Fruit fly (Drosophila melanogaster) whole organism, embryonic: ENCODE measurements around the gene CG31219.
A peak's percentile ranks its signal among the peaks of the same experiment; 100 is the strongest.

ENCODE experiments used
- Atf6 ChIP-seq: fragments of 200-800 bp; sonication (Bioruptor generic); IDR thresholded peaks from 2 replicates; pipeline ENCODE4 v1.3.6; 2022; ENCODE audit warnings: missing biosample characterization, missing genetic modification characterization
- BEAF-32 ChIP-seq: fragments of 200-800 bp; sonication (Bioruptor generic); optimal IDR thresholded peaks from 3 replicates; lab custom pipeline; 2017; ENCODE audit warnings: missing biosample characterization, missing genetic modification characterization, mild to moderate bottlenecking, moderate library complexity, missing genetic modification reagents
- CG10267 ChIP-seq: fragments of 200-800 bp; sonication (Bioruptor generic); optimal IDR thresholded peaks from 2 replicates; lab custom pipeline; 2018; ENCODE audit warnings: missing biosample characterization, mild to moderate bottlenecking, missing genetic modification characterization, moderate library complexity
- CG10959 ChIP-seq: fragments of 200-800 bp; sonication (Bioruptor generic); IDR thresholded peaks from 2 replicates; pipeline ENCODE4 v1.3.6; 2022; ENCODE audit warnings: missing biosample characterization, missing genetic modification characterization
- CG11696 ChIP-seq: fragments of 200-800 bp; sonication (Bioruptor generic); IDR thresholded peaks from 2 replicates; pipeline ENCODE4 v1.3.6; 2022; ENCODE audit warnings: missing biosample characterization, missing genetic modification characterization
- CG12071 ChIP-seq: fragments of 200-800 bp; sonication (Bioruptor generic); optimal IDR thresholded peaks from 3 replicates; lab custom pipeline; 2018; ENCODE audit warnings: missing biosample characterization, mild to moderate bottlenecking, missing genetic modification characterization
- CG13894 ChIP-seq: fragments of 200-800 bp; sonication (Bioruptor generic); optimal IDR thresholded peaks from 3 replicates; lab custom pipeline; 2018; ENCODE audit warnings: missing biosample characterization, mild to moderate bottlenecking, missing genetic modification characterization, moderate library complexity
- CG17568 ChIP-seq: fragments of 200-800 bp; sonication (Bioruptor generic); optimal IDR thresholded peaks from 2 replicates; lab custom pipeline; 2018; ENCODE audit warnings: missing biosample characterization, mild to moderate bottlenecking, missing genetic modification characterization, moderate library complexity
- CG18011 ChIP-seq: fragments of 200-800 bp; sonication (Bioruptor generic); optimal IDR thresholded peaks from 2 replicates; lab custom pipeline; 2017; ENCODE audit warnings: missing biosample characterization, missing genetic modification characterization, mild to moderate bottlenecking, moderate library complexity, missing genotype
- CG18476 ChIP-seq: fragments of 200-800 bp; sonication (Bioruptor generic); optimal IDR thresholded peaks from 2 replicates; lab custom pipeline; 2016; ENCODE audit warnings: missing biosample characterization, mild to moderate bottlenecking, missing genetic modification characterization
- CG2116 ChIP-seq: fragments of 200-800 bp; sonication (Bioruptor generic); optimal IDR thresholded peaks from 3 replicates; lab custom pipeline; 2018; ENCODE audit warnings: missing biosample characterization, mild to moderate bottlenecking, missing genetic modification characterization
- CG2875 ChIP-seq: fragments of 200-800 bp; sonication (Bioruptor generic); optimal IDR thresholded peaks from 2 replicates; lab custom pipeline; 2017; ENCODE audit warnings: missing biosample characterization, mild to moderate bottlenecking, missing genetic modification characterization, missing genetic modification reagents
- CG32532 ChIP-seq: fragments of 200-800 bp; sonication (Bioruptor generic); IDR thresholded peaks from 2 replicates; pipeline ENCODE4 v1.3.6; 2022; ENCODE audit warnings: missing biosample characterization, missing genetic modification characterization
- CG3838 ChIP-seq: fragments of 200-800 bp; sonication (Bioruptor generic); optimal IDR thresholded peaks from 3 replicates; lab custom pipeline; 2016; ENCODE audit warnings: missing biosample characterization, missing genetic modification characterization
- CG3847 ChIP-seq: fragments of 200-800 bp; sonication (Bioruptor generic); IDR thresholded peaks from 2 replicates; pipeline ENCODE4 v1.3.6; 2022; ENCODE audit warnings: missing biosample characterization, missing genetic modification characterization
- CG4328 ChIP-seq: fragments of 200-800 bp; sonication (Bioruptor generic); optimal IDR thresholded peaks from 3 replicates; lab custom pipeline; 2017; ENCODE audit warnings: missing biosample characterization, missing genetic modification reagents, missing genetic modification characterization
- CG43689 ChIP-seq: fragments of 200-800 bp; sonication (Bioruptor generic); IDR thresholded peaks from 2 replicates; pipeline ENCODE4 v1.3.6; 2022; ENCODE audit warnings: missing biosample characterization, missing genetic modification characterization
- CG4707 ChIP-seq: fragments of 200-800 bp; sonication (Bioruptor generic); optimal IDR thresholded peaks from 2 replicates; lab custom pipeline; 2018; ENCODE audit warnings: missing biosample characterization, mild to moderate bottlenecking, missing genetic modification characterization, moderate library complexity
- CG5245 ChIP-seq: fragments of 200-800 bp; sonication (Bioruptor generic); optimal IDR thresholded peaks from 3 replicates; lab custom pipeline; 2016; ENCODE audit warnings: missing biosample characterization, missing genetic modification characterization
- CG7357 ChIP-seq: fragments of 200-800 bp; sonication (Bioruptor generic); IDR thresholded peaks from 3 replicates; pipeline ENCODE4 v1.3.6; 2022; ENCODE audit warnings: missing biosample characterization, missing genetic modification characterization
- CG7372 ChIP-seq: fragments of 200-800 bp; sonication (Bioruptor generic); IDR thresholded peaks from 2 replicates; pipeline ENCODE4 v1.3.6; 2022; ENCODE audit warnings: missing biosample characterization, missing genetic modification characterization
- CG7786 ChIP-seq: fragments of 200-800 bp; sonication (Bioruptor generic); optimal IDR thresholded peaks from 2 replicates; lab custom pipeline; 2016; ENCODE audit warnings: missing biosample characterization, missing genetic modification characterization
- Camta ChIP-seq: fragments of 200-800 bp; sonication (Bioruptor generic); optimal IDR thresholded peaks from 2 replicates; lab custom pipeline; 2016; ENCODE audit warnings: missing biosample characterization, missing genetic modification characterization
- Deaf1 ChIP-seq: fragments of 200-800 bp; optimal IDR thresholded peaks from 3 replicates; lab custom pipeline; 2019; ENCODE audit warnings: missing biosample characterization, mild to moderate bottlenecking, missing genetic modification characterization, moderate library complexity
- Fer2 ChIP-seq: fragments of 200-800 bp; sonication (Bioruptor generic); optimal IDR thresholded peaks from 2 replicates; lab custom pipeline; 2018; ENCODE audit warnings: missing biosample characterization, mild to moderate bottlenecking, missing genetic modification characterization, moderate library complexity
- MBD-R2 ChIP-seq: fragments of 200-800 bp; sonication (Bioruptor generic); IDR thresholded peaks from 2 replicates; pipeline ENCODE4 v1.3.6; 2022; ENCODE audit warnings: missing biosample characterization, missing genetic modification characterization
- Mes4 ChIP-seq: fragments of 200-800 bp; sonication (Bioruptor generic); optimal IDR thresholded peaks from 2 replicates; lab custom pipeline; 2016; ENCODE audit warnings: missing biosample characterization, missing genetic modification characterization
- Ptx1 ChIP-seq: fragments of 200-800 bp; sonication (Bioruptor generic); IDR thresholded peaks from 2 replicates; pipeline ENCODE4 v1.3.6; 2022; ENCODE audit warnings: missing biosample characterization, missing genetic modification characterization
- Xbp1 ChIP-seq: fragments of 200-800 bp; sonication (Bioruptor generic); optimal IDR thresholded peaks from 3 replicates; lab custom pipeline; 2016; ENCODE audit warnings: missing biosample characterization, mild to moderate bottlenecking, missing genetic modification characterization
- bab2 ChIP-seq: fragments of 200-800 bp; sonication (Bioruptor generic); optimal IDR thresholded peaks from 2 replicates; lab custom pipeline; 2016; ENCODE audit warnings: missing biosample characterization, missing genetic modification characterization
- chinmo ChIP-seq: fragments of 200-800 bp; sonication (Bioruptor generic); IDR thresholded peaks from 4 replicates; pipeline ENCODE4 v1.3.6; 2022; ENCODE audit warnings: missing biosample characterization, missing genetic modification characterization; ENCODE audit not compliant: partially characterized antibody
- croc ChIP-seq: fragments of 200-800 bp; sonication (Bioruptor generic); conservative IDR thresholded peaks from 3 replicates; pipeline ENCODE4 v1.3.6; 2022; ENCODE audit warnings: missing biosample characterization, missing genetic modification characterization
- dmrt99B ChIP-seq: fragments of 200-800 bp; sonication (Bioruptor generic); optimal IDR thresholded peaks from 2 replicates; lab custom pipeline; 2018; ENCODE audit warnings: missing biosample characterization, mild to moderate bottlenecking, missing genetic modification characterization, moderate library complexity
- grn ChIP-seq: fragments of 200-800 bp; sonication (Bioruptor generic); optimal IDR thresholded peaks from 3 replicates; lab custom pipeline; 2017; ENCODE audit warnings: missing biosample characterization, missing genetic modification characterization
- inv ChIP-seq: fragments of 200-800 bp; sonication (Bioruptor generic); IDR thresholded peaks from 2 replicates; pipeline ENCODE4 v1.3.6; 2022; ENCODE audit warnings: missing biosample characterization, missing genetic modification characterization; ENCODE audit not compliant: partially characterized antibody
- klu ChIP-seq: fragments of 200-800 bp; sonication (Bioruptor generic); IDR thresholded peaks from 2 replicates; pipeline ENCODE4 v1.3.6; 2022; ENCODE audit warnings: missing biosample characterization, missing genetic modification characterization
- lilli ChIP-seq: fragments of 200-800 bp; sonication (Bioruptor generic); optimal IDR thresholded peaks from 3 replicates; lab custom pipeline; 2016; ENCODE audit warnings: missing biosample characterization, missing genetic modification characterization
- lmd ChIP-seq: fragments of 200-800 bp; sonication (Bioruptor generic); IDR thresholded peaks from 2 replicates; pipeline ENCODE4 v1.3.6; 2022; ENCODE audit warnings: missing biosample characterization, missing genetic modification characterization
- pita ChIP-seq: fragments of 200-800 bp; sonication (Bioruptor generic); optimal IDR thresholded peaks from 2 replicates; lab custom pipeline; 2017; ENCODE audit warnings: missing biosample characterization, mild to moderate bottlenecking, missing genetic modification characterization
- prd ChIP-seq, 3 experiments: fragments of >200 bp in 2 of 3; fragments of 200-800 bp in 1 of 3; sonication (Bioruptor generic) in 1 of 3; optimal IDR thresholded peaks in 2 of 3; IDR thresholded peaks in 1 of 3; 2 replicates in 2 of 3; 3 replicates in 1 of 3; pipeline versions ENCODE4 v1.3.6 to Lab custom; 2017 to 2022; ENCODE audit warnings: missing biosample characterization in 1 of 3, missing genetic modification characterization in 1 of 3
- sc ChIP-seq, 3 experiments: fragments of >200 bp in 2 of 3; fragments of 200-800 bp in 1 of 3; sonication (Bioruptor generic) in 1 of 3; optimal IDR thresholded peaks; 2 replicates in 2 of 3; 3 replicates in 1 of 3; lab custom pipeline; 2017; ENCODE audit warnings: mild to moderate bottlenecking in 1 of 3, missing biosample characterization in 1 of 3, missing genetic modification characterization in 1 of 3, missing genetic modification reagents in 1 of 3
- sna ChIP-seq: fragments of 200-800 bp; sonication (Bioruptor generic); IDR thresholded peaks from 2 replicates; pipeline ENCODE4 v1.3.6; 2022; ENCODE audit warnings: missing biosample characterization, missing genetic modification characterization; ENCODE audit not compliant: partially characterized antibody
- sqz ChIP-seq: fragments of 200-800 bp; sonication (Bioruptor generic); optimal IDR thresholded peaks from 3 replicates; lab custom pipeline; 2018; ENCODE audit warnings: missing biosample characterization, mild to moderate bottlenecking, missing genetic modification characterization
- twi ChIP-seq: fragments of 200-800 bp; optimal IDR thresholded peaks from 2 replicates; lab custom pipeline; 2019; ENCODE audit warnings: missing biosample characterization, mild to moderate bottlenecking, missing genetic modification characterization, moderate library complexity
- wdn ChIP-seq: fragments of 200-800 bp; sonication (Bioruptor generic); IDR thresholded peaks from 2 replicates; pipeline ENCODE4 v1.3.6; 2022; ENCODE audit warnings: missing biosample characterization, missing genetic modification characterization

CG31219 gene

dm6 chr3R:19642893-19643270 lies 7.9 kb upstream of the CG31219 start (continued):
- peak; percentile 82 for TF ChIP-seq sna (GFP tag; lab: Robert Waterston, UW)
- TF ChIP-seq chinmo (GFP tag; lab: Robert Waterston, UW): peak; percentile 80; the same call in 3 of the 4 replicates
- peak; percentile 1 for TF ChIP-seq CG7786 (GFP tag; lab: Kevin White, UChicago)
- no peak for TF ChIP-seq pita
- TF ChIP-seq CG3847 (GFP tag; lab: Robert Waterston, UW): 0 out of 2 replicates have a peak, but pooled peaks have one; percentile 12
- TF ChIP-seq CG18011 (GFP tag; lab: Kevin White, UChicago): peak; percentile 84
- peak; percentile 53 for TF ChIP-seq inv (GFP tag; lab: Robert Waterston, UW)
- peak; percentile 16 for TF ChIP-seq bab2 (GFP tag; lab: Kevin White, UChicago)

- no peak for TF ChIP-seq Fer2 (tag; lab: Kevin White, UChicago)
- TF ChIP-seq croc: 0 out of 3 replicates have a peak, but pooled peaks have one; percentile 14
- TF ChIP-seq prd (optimal IDR thresholded peaks at IDR 0.05; lab: Kevin White, UChicago): no peak
- peak; percentile 67; the same call in 2 of the 3 replicates for TF ChIP-seq prd (GFP tag; IDR thresholded peaks at IDR 0.05; lab: Robert Waterston, UW)
- TF ChIP-seq sc (optimal IDR thresholded peaks at IDR 0.05; lab: Kevin White, UChicago): no peak
- no peak for TF ChIP-seq sc (GFP tag; optimal IDR thresholded peaks at IDR 0.05; lab: Kevin White, UChicago)
- TF ChIP-seq Mes4: no peak
- TF ChIP-seq wdn (GFP tag; lab: Robert Waterston, UW): peak; percentile 18; the same call in 1 of the 2 replicates
- TF ChIP-seq CG17568 (GFP tag; lab: Kevin White, UChicago): no peak
- 0 out of 3 replicates have a peak, but pooled peaks have one; percentile 26 for TF ChIP-seq CG7357 (GFP tag; lab: Robert Waterston, UW)
- TF ChIP-seq sna (GFP tag; lab: Robert Waterston, UW): no peak; the same call in none of the 2 replicates
- peak; percentile 66 for TF ChIP-seq CG32532
- peak; percentile 56 for TF ChIP-seq lilli (GFP tag; lab: Kevin White, UChicago)
- TF ChIP-seq CG3838: no peak
- peak; percentile 14 for TF ChIP-seq CG5245 (GFP tag; lab: Kevin White, UChicago)
- no peak for TF ChIP-seq CG10959
- no peak for TF ChIP-seq CG2875 (GFP tag; lab: Kevin White, UChicago)
- peak; percentile 64 for TF ChIP-seq Xbp1 (GFP tag; lab: Kevin White, UChicago)
- TF ChIP-seq CG4707 (GFP tag; lab: Kevin White, UChicago): no peak
- TF ChIP-seq CG7372 (GFP tag; lab: Robert Waterston, UW): peak; percentile 40; the same call in 1 of the 2 replicates
- TF ChIP-seq Deaf1 (tag; lab: Kevin White, UChicago): peak; percentile 61
- TF ChIP-seq CG18476 (GFP tag; lab: Kevin White, UChicago): no peak
- peak; percentile 71 for TF ChIP-seq CG2116 (GFP tag; lab: Kevin White, UChicago)
- TF ChIP-seq dmrt99B (tag; lab: Kevin White, UChicago): peak; percentile 17
- TF ChIP-seq MBD-R2 (GFP tag; lab: Robert Waterston, UW): peak; percentile 55
- no peak for TF ChIP-seq twi (tag; lab: Kevin White, UChicago)
- peak; percentile 72 for TF ChIP-seq BEAF-32 (GFP tag; lab: Kevin White, UChicago)
- TF ChIP-seq Atf6 (GFP tag; lab: Robert Waterston, UW): no peak; the same call in 1 of the 2 replicates
- TF ChIP-seq CG43689 (GFP tag; lab: Robert Waterston, UW): no peak
- no peak for TF ChIP-seq sqz (GFP tag; lab: Kevin White, UChicago)
- TF ChIP-seq grn (GFP tag; lab: Kevin White, UChicago): no peak
- no peak for TF ChIP-seq CG10267
- TF ChIP-seq CG13894 (tag; lab: Kevin White, UChicago): peak; percentile 40
- TF ChIP-seq lmd (GFP tag; lab: Robert Waterston, UW): peak; percentile 51
- TF ChIP-seq klu (GFP tag; lab: Robert Waterston, UW): peak; percentile 25; the same call in 1 of the 2 replicates
- TF ChIP-seq CG12071: peak; percentile 53
- TF ChIP-seq Ptx1 (GFP tag; lab: Robert Waterston, UW): peak; percentile 68
- no peak for TF ChIP-seq CG11696 (GFP tag; lab: Robert Waterston, UW)
- TF ChIP-seq CG4328 (GFP tag; lab: Kevin White, UChicago): no peak
- TF ChIP-seq Camta (GFP tag; lab: Kevin White, UChicago): no peak
Measured at dm6 chr3R:19644094-19644900, 6.5 kb upstream of the CG31219 start, which contains the start of gene Vha13. TSS of gene Vha13 (minus strand) at chr3R:19644386.
